Worm (Caenorhabditis elegans) whole organism, L4 larva: ENCODE results near the gene ZK622.1.
A peak's percentile ranks its signal among the peaks of the same experiment; 100 is the strongest.

Source experiments
- aly-2 ChIP-seq: sonication (generic microtip); optimal IDR thresholded peaks from 2 replicates; lab custom pipeline; 2018; ENCODE audit warnings: missing biosample characterization, missing genetic modification characterization
- arid-1 ChIP-seq: fragments of 200-800 bp; sonication (Bioruptor generic); conservative IDR thresholded peaks from 2 replicates; pipeline ENCODE4 v1.3.6; 2022; ENCODE audit warnings: missing genetic modification reagents, missing genetic modification characterization, missing compliant biosample characterization
- egl-27 ChIP-seq: sonication (generic microtip); optimal IDR thresholded peaks from 3 replicates; lab custom pipeline; 2017; ENCODE audit warnings: missing biosample characterization, missing genetic modification reagents, missing genetic modification characterization
- fos-1 ChIP-seq: fragments of 150-350 bp; optimal IDR thresholded peaks from 2 replicates; lab custom pipeline; 2014; ENCODE audit warnings: missing biosample characterization, missing genetic modification characterization
- lim-7 ChIP-seq: fragments of 200-800 bp; sonication (Bioruptor generic); IDR thresholded peaks from 2 replicates; pipeline ENCODE4 v1.3.6; 2022; ENCODE audit warnings: missing genetic modification characterization, missing compliant biosample characterization
- nhr-28 ChIP-seq: fragments of 150-350 bp; optimal IDR thresholded peaks from 2 replicates; lab custom pipeline; 2014; ENCODE audit warnings: missing biosample characterization, missing genetic modification characterization
- tag-97 ChIP-seq: fragments of 200-800 bp; sonication (Bioruptor generic); IDR thresholded peaks from 2 replicates; pipeline ENCODE4 v1.3.6; 2022; ENCODE audit warnings: missing genetic modification characterization, missing compliant biosample characterization

DNA sequence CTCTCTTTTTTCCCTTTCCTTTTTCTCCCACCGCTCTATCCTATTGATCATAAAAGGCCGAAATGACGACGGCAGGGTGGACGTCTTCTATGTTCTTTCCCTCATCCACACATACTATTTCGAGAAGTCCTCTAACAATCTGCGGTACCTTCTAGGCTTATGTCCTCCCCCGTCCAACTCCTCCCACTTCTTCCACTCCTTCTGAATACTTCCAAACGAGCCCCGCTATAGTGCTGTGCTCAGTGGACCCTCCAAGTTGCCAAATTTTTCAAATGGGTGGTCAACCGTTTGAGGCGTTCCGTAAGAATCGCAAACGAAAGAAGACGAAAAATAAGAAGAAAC, 42.4 kb downstream of the ZK622.1 start:
- TF ChIP-seq egl-27 (tag; lab: Kevin White, UChicago) (no peak), nhr-28 (tag; lab: Kevin White, UChicago) (no peak), arid-1 (GFP tag; lab: Robert Waterston, UW) (peak; percentile 65; the same call in 1 of the 2 replicates), fos-1 (tag; lab: Kevin White, UChicago) (no peak), lim-7 (no peak), aly-2 (tag; lab: Kevin White, UChicago) (no peak), tag-97 (GFP tag; lab: Robert Waterston, UW) (no peak)
